Worm (Caenorhabditis elegans) whole organism, late embryonic: ENCODE results near the gene npr-4.

Experiments
- C38D4.7 ChIP-seq: fragments of 200-800 bp; sonication (Bioruptor generic); optimal IDR thresholded peaks from 2 replicates; lab custom pipeline; 2018; ENCODE audit warnings: mild to moderate bottlenecking, missing genetic modification characterization, moderate library complexity, missing compliant biosample characterization
- F13H6.1 ChIP-seq: sonication (generic microtip); optimal IDR thresholded peaks from 2 replicates; lab custom pipeline; 2016; ENCODE audit warnings: missing genetic modification characterization, missing compliant biosample characterization
- K02D7.2 ChIP-seq: sonication (generic microtip); optimal IDR thresholded peaks from 2 replicates; lab custom pipeline; 2017; ENCODE audit warnings: mild to moderate bottlenecking, missing genetic modification characterization, missing compliant biosample characterization
- K09A11.1 ChIP-seq: sonication (generic microtip); optimal IDR thresholded peaks from 2 replicates; lab custom pipeline; 2017; ENCODE audit warnings: antibody characterized with exemption, mild to moderate bottlenecking, missing genetic modification characterization, missing compliant biosample characterization; ENCODE audit not compliant: insufficient read depth
- T23F11.4 ChIP-seq: fragments of 200-800 bp; sonication (Bioruptor generic); optimal IDR thresholded peaks from 2 replicates; lab custom pipeline; 2018; ENCODE audit warnings: mild to moderate bottlenecking, missing genetic modification characterization, missing compliant biosample characterization
- ahr-1 ChIP-seq: sonication (generic microtip); optimal IDR thresholded peaks from 2 replicates; lab custom pipeline; 2016; ENCODE audit warnings: missing genetic modification characterization, missing compliant biosample characterization
- ceh-14 ChIP-seq: sonication (generic microtip); optimal IDR thresholded peaks from 2 replicates; lab custom pipeline; 2016; ENCODE audit warnings: missing genotype, missing genetic modification characterization, missing compliant biosample characterization
- ceh-18 ChIP-seq: sonication (generic microtip); optimal IDR thresholded peaks from 2 replicates; lab custom pipeline; 2016; ENCODE audit warnings: missing genetic modification characterization, missing compliant biosample characterization
- ceh-19 ChIP-seq: fragments of 200-800 bp; sonication (Bioruptor generic); optimal IDR thresholded peaks from 2 replicates; lab custom pipeline; 2018; ENCODE audit warnings: mild to moderate bottlenecking, missing genetic modification characterization, missing compliant biosample characterization
- ceh-30 ChIP-seq: fragments of 150-350 bp; optimal IDR thresholded peaks from 2 replicates; lab custom pipeline; 2014; ENCODE audit warnings: missing biosample characterization, missing genetic modification characterization
- ceh-31 ChIP-seq: sonication (generic microtip); optimal IDR thresholded peaks from 2 replicates; lab custom pipeline; 2016; ENCODE audit warnings: missing genetic modification characterization, missing compliant biosample characterization
- ceh-34 ChIP-seq: sonication (generic microtip); optimal IDR thresholded peaks from 2 replicates; lab custom pipeline; 2016; ENCODE audit warnings: mild to moderate bottlenecking, missing genetic modification characterization, missing compliant biosample characterization
- ceh-6 ChIP-seq: fragments of 200-800 bp; sonication (Bioruptor generic); optimal IDR thresholded peaks from 2 replicates; lab custom pipeline; 2018; ENCODE audit warnings: mild to moderate bottlenecking, missing genetic modification characterization, missing compliant biosample characterization
- ceh-9 ChIP-seq: sonication (generic microtip); optimal IDR thresholded peaks from 2 replicates; lab custom pipeline; 2016; ENCODE audit warnings: mild to moderate bottlenecking, missing genetic modification characterization, inconsistent platforms, missing compliant biosample characterization
- che-1 ChIP-seq: sonication (generic microtip); optimal IDR thresholded peaks from 2 replicates; lab custom pipeline; 2016; ENCODE audit warnings: mild to moderate bottlenecking, missing genetic modification characterization, missing compliant biosample characterization
- elt-2 ChIP-seq: sonication (generic microtip); optimal IDR thresholded peaks from 2 replicates; lab custom pipeline; 2016; ENCODE audit warnings: missing genetic modification reagents, missing genetic modification characterization, missing compliant biosample characterization
- gmeb-2 ChIP-seq: sonication (generic microtip); optimal IDR thresholded peaks from 2 replicates; lab custom pipeline; 2016; ENCODE audit warnings: missing genetic modification characterization, inconsistent platforms, missing compliant biosample characterization
- hlh-30 ChIP-seq: sonication (generic microtip); optimal IDR thresholded peaks from 2 replicates; lab custom pipeline; 2017; ENCODE audit warnings: antibody characterized with exemption, missing genetic modification characterization, missing compliant biosample characterization; ENCODE audit not compliant: insufficient read depth
- hlh-8 ChIP-seq: sonication (generic microtip); optimal IDR thresholded peaks from 2 replicates; lab custom pipeline; 2016; ENCODE audit warnings: missing genotype, missing genetic modification characterization, missing compliant biosample characterization
- lin-11 ChIP-seq: fragments of 200-800 bp; sonication (Bioruptor generic); optimal IDR thresholded peaks from 2 replicates; lab custom pipeline; 2018; ENCODE audit warnings: mild to moderate bottlenecking, missing genetic modification characterization, missing compliant biosample characterization
- madf-2 ChIP-seq: sonication (generic microtip); optimal IDR thresholded peaks from 2 replicates; lab custom pipeline; 2017; ENCODE audit warnings: missing genetic modification characterization, missing compliant biosample characterization
- mec-3 ChIP-seq: sonication (generic microtip); optimal IDR thresholded peaks from 2 replicates; lab custom pipeline; 2016; ENCODE audit warnings: borderline replicate concordance, missing genetic modification characterization, missing compliant biosample characterization
- nfya-1 ChIP-seq: sonication (generic microtip); optimal IDR thresholded peaks from 2 replicates; lab custom pipeline; 2017; ENCODE audit warnings: missing genetic modification characterization, mild to moderate bottlenecking, missing compliant biosample characterization, antibody characterized with exemption, moderate library complexity
- nhr-232 ChIP-seq: sonication (generic microtip); optimal IDR thresholded peaks from 2 replicates; lab custom pipeline; 2016; ENCODE audit warnings: missing genetic modification characterization, missing compliant biosample characterization
- npax-4 ChIP-seq: sonication (generic microtip); optimal IDR thresholded peaks from 2 replicates; lab custom pipeline; 2016; ENCODE audit warnings: missing genetic modification characterization, missing compliant biosample characterization
- odd-2 ChIP-seq: sonication (generic microtip); optimal IDR thresholded peaks from 2 replicates; lab custom pipeline; 2017; ENCODE audit warnings: antibody characterized with exemption, mild to moderate bottlenecking, missing genetic modification characterization, missing compliant biosample characterization
- pros-1 ChIP-seq: fragments of 150-350 bp; optimal IDR thresholded peaks from 2 replicates; lab custom pipeline; 2014; ENCODE audit warnings: missing biosample characterization, missing genetic modification reagents, missing genetic modification characterization
- ref-2 ChIP-seq: sonication (generic microtip); optimal IDR thresholded peaks from 2 replicates; lab custom pipeline; 2016; ENCODE audit warnings: missing genetic modification characterization, missing compliant biosample characterization
- rnt-1 ChIP-seq: sonication (generic microtip); optimal IDR thresholded peaks from 2 replicates; lab custom pipeline; 2016; ENCODE audit warnings: missing genetic modification characterization, missing compliant biosample characterization
- sdc-2 ChIP-seq: sonication (generic microtip); optimal IDR thresholded peaks from 2 replicates; lab custom pipeline; 2016; ENCODE audit warnings: missing genotype, missing genetic modification characterization, missing compliant biosample characterization
- syd-9 ChIP-seq: sonication (generic microtip); optimal IDR thresholded peaks from 2 replicates; lab custom pipeline; 2016; ENCODE audit warnings: mild to moderate bottlenecking, missing genetic modification characterization, moderate library complexity, missing compliant biosample characterization
- tbx-2 ChIP-seq: sonication (generic microtip); optimal IDR thresholded peaks from 2 replicates; lab custom pipeline; 2016; ENCODE audit warnings: missing genetic modification characterization, missing compliant biosample characterization
- tbx-7 ChIP-seq: sonication (generic microtip); optimal IDR thresholded peaks from 2 replicates; lab custom pipeline; 2016; ENCODE audit warnings: missing genotype, missing genetic modification characterization, missing compliant biosample characterization
- unc-42 ChIP-seq: sonication (generic microtip); optimal IDR thresholded peaks from 2 replicates; lab custom pipeline; 2016; ENCODE audit warnings: missing genotype, missing genetic modification characterization, missing compliant biosample characterization
- unc-55 ChIP-seq: sonication (generic microtip); optimal IDR thresholded peaks from 2 replicates; lab custom pipeline; 2017; ENCODE audit warnings: missing biosample characterization, missing genetic modification reagents, missing genetic modification characterization
- zip-5 ChIP-seq: sonication (generic microtip); optimal IDR thresholded peaks from 2 replicates; lab custom pipeline; 2016; ENCODE audit warnings: missing genetic modification characterization, missing compliant biosample characterization

npr-4 gene

ce11 chrX:12511384-12512007 is 40.0 kb downstream of the npr-4 start:
- no peak for TF ChIP-seq T23F11.4
- peak; percentile 42 for TF ChIP-seq rnt-1 (tag; lab: Kevin White, UChicago)
- no peak for TF ChIP-seq hlh-30 (tag; lab: Kevin White, UChicago)

- TF ChIP-seq rnt-1 (tag; lab: Kevin White, UChicago) (peak; percentile 70), tbx-2 (tag; lab: Kevin White, UChicago) (peak; percentile 77), pros-1 (tag; lab: Kevin White, UChicago) (no peak), ceh-30 (tag; lab: Kevin White, UChicago) (no peak), madf-2 (tag; lab: Kevin White, UChicago) (no peak), ref-2 (tag; lab: Kevin White, UChicago) (no peak), che-1 (tag; lab: Kevin White, UChicago) (peak; percentile 1), nhr-232 (no peak), F13H6.1 (tag; lab: Kevin White, UChicago) (peak; percentile 51), ceh-34 (tag; lab: Kevin White, UChicago) (peak; percentile 37), ceh-18 (tag; lab: Kevin White, UChicago) (peak; percentile 84), hlh-8 (tag; lab: Kevin White, UChicago) (peak; percentile 37), ceh-19 (GFP tag; lab: Kevin White, UChicago) (no peak), unc-42 (tag; lab: Kevin White, UChicago) (peak; percentile 92), odd-2 (tag; lab: Kevin White, UChicago) (no peak), ceh-31 (tag; lab: Kevin White, UChicago) (peak; percentile 54), K02D7.2 (tag; lab: Kevin White, UChicago) (no peak), unc-55 (GFP tag; lab: Kevin White, UChicago) (peak; percentile 45), ceh-6 (GFP tag; lab: Kevin White, UChicago) (no peak), C38D4.7 (GFP tag; lab: Kevin White, UChicago) (peak; percentile 23), lin-11 (tag; lab: Kevin White, UChicago) (no peak), nfya-1 (peak; percentile 65), ceh-14 (tag; lab: Kevin White, UChicago) (peak; percentile 73), tbx-7 (tag; lab: Kevin White, UChicago) (no peak), npax-4 (tag; lab: Kevin White, UChicago) (no peak), sdc-2 (tag; lab: Kevin White, UChicago) (no peak), ahr-1 (no peak), mec-3 (tag; lab: Kevin White, UChicago) (no peak)
These were observed 41.2 kb downstream of the npr-4 start for ce11 chrX:12510148-12510785.

- peak; percentile 95 for TF ChIP-seq elt-2 (tag; lab: Kevin White, UChicago)
- TF ChIP-seq unc-55 (GFP tag; lab: Kevin White, UChicago) = peak; percentile 53
- TF ChIP-seq gmeb-2 (tag; lab: Kevin White, UChicago) = no peak
- TF ChIP-seq nhr-232 = no peak
- TF ChIP-seq sdc-2 (tag; lab: Kevin White, UChicago) = no peak
- TF ChIP-seq ahr-1 = no peak
- TF ChIP-seq zip-5 (tag; lab: Kevin White, UChicago) = no peak
- TF ChIP-seq ceh-9 (tag; lab: Kevin White, UChicago) = no peak
- TF ChIP-seq K09A11.1 = no peak
- no peak for TF ChIP-seq syd-9 (tag; lab: Kevin White, UChicago)
- peak; percentile 72 for TF ChIP-seq ceh-18 (tag; lab: Kevin White, UChicago)
- TF ChIP-seq rnt-1 (tag; lab: Kevin White, UChicago) = peak; percentile 53
These were observed 42.0 kb downstream of the npr-4 start for ce11 chrX:12509334-12509944.
